Fruit fly (Drosophila melanogaster): ENCODE data around the gene RIOK1.

RIOK1 gene

DNA sequence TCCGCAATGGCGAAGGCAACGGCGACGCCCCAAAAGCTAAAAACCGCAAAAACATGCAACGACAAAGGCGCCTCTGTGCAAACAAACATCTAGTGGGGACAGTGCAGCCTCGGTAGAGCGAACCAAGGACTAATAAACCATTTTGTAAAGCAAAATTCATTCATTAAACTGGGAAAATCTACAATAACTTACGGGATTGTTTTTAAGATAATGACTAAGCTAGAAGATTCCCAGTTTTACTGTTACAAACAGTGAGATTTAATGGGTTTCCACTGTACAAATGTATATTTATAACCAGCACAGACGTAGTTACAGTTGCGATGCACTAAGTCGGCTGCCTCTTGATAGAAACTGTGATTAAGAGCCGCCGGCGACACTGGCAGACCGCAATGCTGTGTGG is 7.9 kb upstream of the RIOK1 start (continued):
- TF ChIP-seq prd (optimal IDR thresholded peaks at IDR 0.05) (no peak), prd (GFP tag; IDR thresholded peaks at IDR 0.05) (peak; percentile 53), Hmx (GFP tag; optimal IDR thresholded peaks at IDR 0.05) (no peak), CG1832 (GFP tag; optimal IDR thresholded peaks at IDR 0.05) (no peak), CG13894 (tag; optimal IDR thresholded peaks at IDR 0.05) (no peak), Hr51 (GFP tag; optimal IDR thresholded peaks at IDR 0.05) (no peak), lmd (GFP tag; IDR thresholded peaks at IDR 0.05) (peak; percentile 37; the same call in 1 of the 2 replicates), Myb (GFP tag; optimal IDR thresholded peaks at IDR 0.05) (no peak), knrl (GFP tag; IDR thresholded peaks at IDR 0.05; ENCODE audit: partially characterized antibody) (no peak), ap (GFP tag; IDR thresholded peaks at IDR 0.05) (peak; percentile 18; the same call in 1 of the 2 replicates), CG5245 (GFP tag; optimal IDR thresholded peaks at IDR 0.05) (no peak), Ravus (GFP tag; IDR thresholded peaks at IDR 0.05) (no peak), CG31441 (GFP tag; IDR thresholded peaks at IDR 0.05) (no peak), slou (GFP tag; optimal IDR thresholded peaks at IDR 0.05) (no peak), H2.0 (GFP tag; IDR thresholded peaks at IDR 0.05) (no peak), lbe (GFP tag; optimal IDR thresholded peaks at IDR 0.05) (no peak), CG6254 (GFP tag; optimal IDR thresholded peaks at IDR 0.05) (no peak), Hr3 (GFP tag; optimal IDR thresholded peaks at IDR 0.05) (no peak), Atf-2 (GFP tag; optimal IDR thresholded peaks at IDR 0.05) (no peak), CG8944 (GFP tag; optimal IDR thresholded peaks at IDR 0.05) (no peak), gce (GFP tag; IDR thresholded peaks at IDR 0.05) (0 out of 3 replicates have a peak, but pooled peaks have one; percentile 4), tap (tag; optimal IDR thresholded peaks at IDR 0.05) (no peak), CG1602 (GFP tag; optimal IDR thresholded peaks at IDR 0.05) (no peak), nau (GFP tag; optimal IDR thresholded peaks at IDR 0.05) (no peak), CG4617 (GFP tag; optimal IDR thresholded peaks at IDR 0.05; ENCODE audit: borderline replicate concordance) (no peak), CG31224 (GFP tag; IDR thresholded peaks at IDR 0.05) (no peak), CG16813 (GFP tag; IDR thresholded peaks at IDR 0.05; ENCODE audit: partially characterized antibody) (no peak), Ada2b (GFP tag; IDR thresholded peaks at IDR 0.05) (no peak), ato (GFP tag; IDR thresholded peaks at IDR 0.05; ENCODE audit: partially characterized antibody) (no peak), NFAT (GFP tag; IDR thresholded peaks at IDR 0.05) (no peak), esg (GFP tag; conservative IDR thresholded peaks at IDR 0.05) (0 out of 2 replicates have a peak, but pooled peaks have one; percentile 13), dm (GFP tag; optimal IDR thresholded peaks at IDR 0.05) (no peak), Sox102F (GFP tag; optimal IDR thresholded peaks at IDR 0.05) (no peak), CG17186 (GFP tag; optimal IDR thresholded peaks at IDR 0.05) (no peak), sens (GFP tag) (peak; percentile 51), CG43689 (GFP tag; IDR thresholded peaks at IDR 0.05) (no peak), jigr1 (GFP tag; IDR thresholded peaks at IDR 0.05) (no peak), Drgx (GFP tag; IDR thresholded peaks at IDR 0.05) (peak; percentile 89), CG18476 (GFP tag; optimal IDR thresholded peaks at IDR 0.05) (no peak), CG11247 (GFP tag; IDR thresholded peaks at IDR 0.05) (no peak), ci (GFP tag; IDR thresholded peaks at IDR 0.05) (0 out of 3 replicates have a peak, but pooled peaks have one; percentile 28), Side (GFP tag; optimal IDR thresholded peaks at IDR 0.05) (no peak), CG2678 (tag; optimal IDR thresholded peaks at IDR 0.05) (no peak), mam (GFP tag; optimal IDR thresholded peaks at IDR 0.05) (no peak), CG32767 (GFP tag; IDR thresholded peaks at IDR 0.05) (no peak), fd96Cb (tag; optimal IDR thresholded peaks at IDR 0.05) (no peak), kni (GFP tag; optimal IDR thresholded peaks at IDR 0.05) (no peak), so (GFP tag; IDR thresholded peaks at IDR 0.05) (no peak), zfh1 (GFP tag; IDR thresholded peaks at IDR 0.05) (no peak), ranshi (GFP tag; IDR thresholded peaks at IDR 0.05) (no peak), lilli (GFP tag; optimal IDR thresholded peaks at IDR 0.05) (no peak), Poxn (GFP tag; IDR thresholded peaks at IDR 0.05) (no peak), CG42726 (GFP tag; IDR thresholded peaks at IDR 0.05; ENCODE audit: partially characterized antibody) (no peak)
